Worm (Caenorhabditis elegans): ENCODE measurements around the gene rsp-5.

The rsp-5 gene

ce11 chrII:6489711-6490184 is at the start of gene rsp-5, which contains the start of gene snr-3:
Gene rsp-5 (plus strand): TSS chrII:6490165.
Gene snr-3 (minus strand): TSS chrII:6489761.
- TF ChIP-seq fos-1 (tag; optimal IDR thresholded peaks at IDR 0.05) (peak; percentile 71), sem-4 (tag; optimal IDR thresholded peaks at IDR 0.05) (peak; percentile 48), C34F6.9 (tag; optimal IDR thresholded peaks at IDR 0.05) (peak; percentile 91), mab-5 (tag; optimal IDR thresholded peaks at IDR 0.05) (peak; percentile 7), lin-13 (GFP tag; optimal IDR thresholded peaks at IDR 0.05) (peak; percentile 79), blmp-1 (tag; optimal IDR thresholded peaks at IDR 0.05; ENCODE audit: insufficient read depth) (peak; percentile 10), ceh-16 (tag; optimal IDR thresholded peaks at IDR 0.05) (no peak), nhr-21 (tag; optimal IDR thresholded peaks at IDR 0.05) (peak; percentile 64), gmeb-1 (tag; optimal IDR thresholded peaks at IDR 0.05) (peak; percentile 79), lin-39 (tag; optimal IDR thresholded peaks at IDR 0.05) (no peak), sma-9 (GFP tag; optimal IDR thresholded peaks at IDR 0.05) (peak; percentile 78), sma-9 (tag; optimal IDR thresholded peaks at IDR 0.05) (no peak), mdl-1 (tag; optimal IDR thresholded peaks at IDR 0.05) (peak in 1 of 2 experiments; percentile 31), nhr-6 (tag; optimal IDR thresholded peaks at IDR 0.05) (peak; percentile 35), crh-2 (tag; optimal IDR thresholded peaks at IDR 0.05) (peak; percentile 72), peb-1 (tag; optimal IDR thresholded peaks at IDR 0.05) (no peak), F13H6.1 (tag; optimal IDR thresholded peaks at IDR 0.05) (peak; percentile 53), ZK546.5 (tag; optimal IDR thresholded peaks at IDR 0.05) (peak; percentile 62), unc-55 (GFP tag; optimal IDR thresholded peaks at IDR 0.05) (peak; percentile 87), ama-1 (optimal IDR thresholded peaks at IDR 0.05) (peak; percentile 40), sma-3 (GFP tag; optimal IDR thresholded peaks at IDR 0.05) (peak; percentile 72), nhr-12 (tag; optimal IDR thresholded peaks at IDR 0.05) (no peak), Y55F3AM.14 (GFP tag; optimal IDR thresholded peaks at IDR 0.05) (no peak), ztf-11 (tag; optimal IDR thresholded peaks at IDR 0.05) (no peak), lin-11 (tag; optimal IDR thresholded peaks at IDR 0.05) (peak; percentile 50), nhr-25 (tag; optimal IDR thresholded peaks at IDR 0.05) (peak; percentile 60), snpc-4 (tag; optimal IDR thresholded peaks at IDR 0.05) (peak; percentile 75), nhr-129 (tag; optimal IDR thresholded peaks at IDR 0.05) (peak; percentile 82), nhr-11 (tag; optimal IDR thresholded peaks at IDR 0.05) (no peak), lsy-2 (tag; optimal IDR thresholded peaks at IDR 0.05) (peak; percentile 96 to 99), R02D3.7 (tag; optimal IDR thresholded peaks at IDR 0.05) (no peak)

- TF ChIP-seq lin-13 (GFP tag; optimal IDR thresholded peaks at IDR 0.05): no peak
- TF ChIP-seq dmd-4 (tag; optimal IDR thresholded peaks at IDR 0.05): no peak
- no peak for TF ChIP-seq fos-1 (tag; optimal IDR thresholded peaks at IDR 0.05)
- no peak for TF ChIP-seq nhr-21 (tag; optimal IDR thresholded peaks at IDR 0.05)
- TF ChIP-seq R02D3.7 (tag; optimal IDR thresholded peaks at IDR 0.05): no peak
- no peak for TF ChIP-seq mdl-1 (tag; optimal IDR thresholded peaks at IDR 0.05)
- no peak for TF ChIP-seq skn-1 (tag; optimal IDR thresholded peaks at IDR 0.05)
- no peak for TF ChIP-seq elt-1 (tag; optimal IDR thresholded peaks at IDR 0.05)
- no peak for TF ChIP-seq alr-1 (tag; optimal IDR thresholded peaks at IDR 0.05)
- no peak for TF ChIP-seq ztf-1 (GFP tag; conservative IDR thresholded peaks at IDR 0.05)
Observed at ce11 chrII:6441128-6441527, 48.8 kb upstream of the rsp-5 start, which contains the start of gene cutl-16. Gene cutl-16 (plus strand): TSS chrII:6441428.

- TF ChIP-seq ZK546.5 (tag; optimal IDR thresholded peaks at IDR 0.05) (no peak), nhr-129 (tag; optimal IDR thresholded peaks at IDR 0.05) (no peak), lsy-2 (tag; optimal IDR thresholded peaks at IDR 0.05) (no peak), C34F6.9 (tag; optimal IDR thresholded peaks at IDR 0.05) (no peak), ama-1 (optimal IDR thresholded peaks at IDR 0.05) (no peak)
Observed at ce11 chrII:6443710-6444109, 46.3 kb upstream of the rsp-5 start, which contains the start of gene K06A1.2. Gene K06A1.2 (plus strand): TSS chrII:6444010.

- no peak for TF ChIP-seq sem-4 (tag; optimal IDR thresholded peaks at IDR 0.05)
- TF ChIP-seq nhr-77 (tag; optimal IDR thresholded peaks at IDR 0.05): no peak
- TF ChIP-seq zag-1 (tag; optimal IDR thresholded peaks at IDR 0.05): no peak
- TF ChIP-seq R02D3.7 (tag; optimal IDR thresholded peaks at IDR 0.05): no peak
- no peak for TF ChIP-seq aly-2 (tag; optimal IDR thresholded peaks at IDR 0.05)
- no peak for TF ChIP-seq ztf-4 (tag; optimal IDR thresholded peaks at IDR 0.05)
- TF ChIP-seq unc-39 (tag; optimal IDR thresholded peaks at IDR 0.05): no peak
- no peak for TF ChIP-seq unc-62 (GFP tag; optimal IDR thresholded peaks at IDR 0.05)
- no peak for TF ChIP-seq nhr-6 (tag; optimal IDR thresholded peaks at IDR 0.05)
- TF ChIP-seq peb-1 (tag; optimal IDR thresholded peaks at IDR 0.05): no peak
- no peak for TF ChIP-seq lin-13 (GFP tag; optimal IDR thresholded peaks at IDR 0.05)
- no peak for TF ChIP-seq ZK546.5 (tag; optimal IDR thresholded peaks at IDR 0.05)
- no peak for TF ChIP-seq Y55F3AM.14 (GFP tag; optimal IDR thresholded peaks at IDR 0.05)
- no peak for TF ChIP-seq nhr-12 (tag; optimal IDR thresholded peaks at IDR 0.05)
- TF ChIP-seq ama-1 (optimal IDR thresholded peaks at IDR 0.05): no peak
- TF ChIP-seq F13H6.1 (tag; optimal IDR thresholded peaks at IDR 0.05): no peak
- peak; percentile 40 for TF ChIP-seq nhr-25 (tag; optimal IDR thresholded peaks at IDR 0.05)
- no peak for TF ChIP-seq C34F6.9 (tag; optimal IDR thresholded peaks at IDR 0.05)
- TF ChIP-seq nhr-129 (tag; optimal IDR thresholded peaks at IDR 0.05): peak; percentile 37
- TF ChIP-seq sma-9 (GFP tag; optimal IDR thresholded peaks at IDR 0.05): peak; percentile 33
- no peak for TF ChIP-seq sma-9 (tag; optimal IDR thresholded peaks at IDR 0.05)
- peak; percentile 32 for TF ChIP-seq sma-3 (GFP tag; optimal IDR thresholded peaks at IDR 0.05)
- no peak for TF ChIP-seq nhr-23 (tag; optimal IDR thresholded peaks at IDR 0.05)
- TF ChIP-seq mbf-1 (tag; optimal IDR thresholded peaks at IDR 0.05): no peak
- TF ChIP-seq blmp-1 (tag; optimal IDR thresholded peaks at IDR 0.05; ENCODE audit: insufficient read depth): no peak
- TF ChIP-seq ceh-16 (tag; optimal IDR thresholded peaks at IDR 0.05): no peak
- TF ChIP-seq lin-39 (tag; optimal IDR thresholded peaks at IDR 0.05): no peak
- no peak for TF ChIP-seq nhr-11 (tag; optimal IDR thresholded peaks at IDR 0.05)
- no peak for TF ChIP-seq elt-1 (tag; optimal IDR thresholded peaks at IDR 0.05)
- TF ChIP-seq mdl-1 (tag; optimal IDR thresholded peaks at IDR 0.05): no peak
Observed at ce11 chrII:6448189-6448588, 41.8 kb upstream of the rsp-5 start.
